Worm (Caenorhabditis elegans) whole organism, L1 larva: ENCODE data around the gene T07E3.4.
A peak's percentile ranks its signal among the peaks of the same experiment; 100 is the strongest.

Source experiments
- C04F5.9 ChIP-seq: sonication (generic microtip); optimal IDR thresholded peaks from 2 replicates; lab custom pipeline; 2016; ENCODE audit warnings: missing genetic modification characterization, missing compliant biosample characterization
- C16A3.4 ChIP-seq: fragments of 150-350 bp; optimal IDR thresholded peaks from 2 replicates; lab custom pipeline; 2014; ENCODE audit warnings: missing biosample characterization, missing genetic modification characterization
- F16B12.6 ChIP-seq: fragments of 150-350 bp; optimal IDR thresholded peaks from 2 replicates; lab custom pipeline; 2014; ENCODE audit warnings: missing biosample characterization, missing genetic modification characterization
- Y116A8C.19 ChIP-seq: sonication (generic microtip); optimal IDR thresholded peaks from 2 replicates; lab custom pipeline; 2016; ENCODE audit warnings: missing compliant biosample characterization, missing genetic modification characterization, borderline replicate concordance
- aha-1 ChIP-seq: fragments of 150-350 bp; optimal IDR thresholded peaks from 2 replicates; lab custom pipeline; 2014; ENCODE audit warnings: missing biosample characterization, missing genetic modification characterization
- alr-1 ChIP-seq: fragments of 200-800 bp; sonication (Bioruptor generic); optimal IDR thresholded peaks from 2 replicates; lab custom pipeline; 2018; ENCODE audit warnings: borderline replicate concordance, mild to moderate bottlenecking, missing genetic modification characterization, missing compliant biosample characterization
- aly-2 ChIP-seq: fragments of 150-350 bp; optimal IDR thresholded peaks from 2 replicates; lab custom pipeline; 2014; ENCODE audit warnings: missing biosample characterization, missing genetic modification characterization
- blmp-1 ChIP-seq: fragments of 150-350 bp; optimal IDR thresholded peaks from 2 replicates; lab custom pipeline; 2014; ENCODE audit warnings: missing biosample characterization, missing genetic modification characterization
- ceh-63 ChIP-seq: fragments of 200-800 bp; sonication (Bioruptor generic); optimal IDR thresholded peaks from 2 replicates; lab custom pipeline; 2018; ENCODE audit warnings: mild to moderate bottlenecking, missing genetic modification characterization, missing compliant biosample characterization
- ceh-88 ChIP-seq: fragments of 200-800 bp; sonication (Bioruptor generic); IDR thresholded peaks from 2 replicates; pipeline ENCODE4 v1.3.6; 2022; ENCODE audit warnings: missing genetic modification characterization, missing compliant biosample characterization
- ces-1 ChIP-seq: fragments of 150-350 bp; optimal IDR thresholded peaks from 2 replicates; lab custom pipeline; 2014; ENCODE audit warnings: missing biosample characterization, missing genetic modification reagents, missing genetic modification characterization
- dpl-1 ChIP-seq, 3 experiments: fragments of 150-350 bp in 2 of 3; sonication (generic microtip) in 1 of 3; optimal IDR thresholded peaks; 2 replicates each; lab custom pipeline; 2014 to 2017; ENCODE audit warnings: missing biosample characterization in 3 of 3, missing genetic modification characterization in 3 of 3, missing genetic modification reagents in 3 of 3
- dsc-1 ChIP-seq: sonication (generic microtip); optimal IDR thresholded peaks from 2 replicates; lab custom pipeline; 2016; ENCODE audit warnings: mild to moderate bottlenecking, missing genetic modification characterization, missing compliant biosample characterization
- efl-3 ChIP-seq: fragments of 200-800 bp; sonication (Bioruptor generic); optimal IDR thresholded peaks from 2 replicates; lab custom pipeline; 2018; ENCODE audit warnings: mild to moderate bottlenecking, missing genetic modification characterization, missing compliant biosample characterization
- egl-13 ChIP-seq: sonication (generic microtip); optimal IDR thresholded peaks from 2 replicates; lab custom pipeline; 2016; ENCODE audit warnings: missing genotype, missing genetic modification reagents, missing genetic modification characterization, missing compliant biosample characterization
- egl-27 ChIP-seq, 2 experiments: fragments of 150-350 bp in 1 of 2; sonication (generic microtip); optimal IDR thresholded peaks; 3 replicates each; lab custom pipeline; 2017 to 2018; ENCODE audit warnings: missing biosample characterization in 2 of 2, missing genetic modification characterization in 2 of 2, missing genetic modification reagents in 2 of 2
- elt-2 ChIP-seq: sonication (generic microtip); optimal IDR thresholded peaks from 2 replicates; lab custom pipeline; 2016; ENCODE audit warnings: missing genetic modification characterization, mild to moderate bottlenecking, inconsistent platforms, missing compliant biosample characterization, missing genetic modification reagents
- ets-5 ChIP-seq: fragments of 200-800 bp; sonication (Bioruptor generic); IDR thresholded peaks from 2 replicates; pipeline ENCODE4 v1.3.6; 2022; ENCODE audit warnings: missing genetic modification characterization, missing compliant biosample characterization
- fkh-10 ChIP-seq: sonication (generic microtip); optimal IDR thresholded peaks from 2 replicates; lab custom pipeline; 2017; ENCODE audit warnings: missing biosample characterization, missing genetic modification reagents, missing genetic modification characterization
- fos-1 ChIP-seq: fragments of 150-350 bp; optimal IDR thresholded peaks from 2 replicates; lab custom pipeline; 2014; ENCODE audit warnings: missing biosample characterization, missing genetic modification characterization
- grh-1 ChIP-seq: fragments of 200-800 bp; sonication (Bioruptor generic); IDR thresholded peaks from 2 replicates; pipeline ENCODE4 v1.3.6; 2022; ENCODE audit warnings: missing genetic modification reagents, missing genetic modification characterization, missing compliant biosample characterization
- hlh-4 ChIP-seq: sonication (generic microtip); optimal IDR thresholded peaks from 2 replicates; lab custom pipeline; 2016; ENCODE audit warnings: mild to moderate bottlenecking, missing genetic modification characterization, missing compliant biosample characterization
- hpl-2 ChIP-seq: fragments of 150-350 bp; optimal IDR thresholded peaks from 2 replicates; lab custom pipeline; 2014; ENCODE audit warnings: missing biosample characterization, missing genetic modification reagents, missing genetic modification characterization
- irx-1 ChIP-seq: sonication (generic microtip); optimal IDR thresholded peaks from 2 replicates; lab custom pipeline; 2016; ENCODE audit warnings: missing genetic modification characterization, missing compliant biosample characterization
- isw-1 ChIP-seq: fragments of 200-800 bp; sonication (Bioruptor generic); IDR thresholded peaks from 2 replicates; pipeline ENCODE4 v1.3.6; 2022; ENCODE audit warnings: missing genetic modification characterization, missing compliant biosample characterization
- lin-14 ChIP-seq: fragments of 200-800 bp; sonication (Bioruptor generic); optimal IDR thresholded peaks from 2 replicates; lab custom pipeline; 2018; ENCODE audit warnings: mild to moderate bottlenecking, missing genetic modification characterization, moderate library complexity, missing compliant biosample characterization
- lin-15B ChIP-seq: fragments of 150-350 bp; sonication (generic microtip); optimal IDR thresholded peaks from 3 replicates; lab custom pipeline; 2014; ENCODE audit warnings: missing biosample characterization, missing genetic modification characterization
- lsy-2 ChIP-seq, 2 experiments: fragments of 150-350 bp; optimal IDR thresholded peaks; 2 replicates each; lab custom pipeline; 2014; ENCODE audit warnings: missing biosample characterization in 2 of 2, missing genetic modification characterization in 2 of 2
- mdl-1 ChIP-seq, 2 experiments: fragments of 150-350 bp; optimal IDR thresholded peaks; 2 replicates each; lab custom pipeline; 2014 to 2017; ENCODE audit warnings: missing biosample characterization in 2 of 2, missing genetic modification characterization in 2 of 2, inconsistent platforms in 1 of 2
- mef-2 ChIP-seq: fragments of 150-350 bp; optimal IDR thresholded peaks from 2 replicates; lab custom pipeline; 2014; ENCODE audit warnings: missing biosample characterization, missing genetic modification characterization
- mep-1 ChIP-seq: fragments of 150-350 bp; optimal IDR thresholded peaks from 2 replicates; lab custom pipeline; 2014; ENCODE audit warnings: missing biosample characterization, missing genetic modification characterization
- nhr-11 ChIP-seq: fragments of 150-350 bp; optimal IDR thresholded peaks from 2 replicates; lab custom pipeline; 2014; ENCODE audit warnings: missing biosample characterization, missing genetic modification characterization
- nhr-19 ChIP-seq: fragments of 200-800 bp; sonication (Bioruptor generic); conservative IDR thresholded peaks from 2 replicates; pipeline ENCODE4 v1.3.6; 2022; ENCODE audit warnings: missing genetic modification characterization, missing compliant biosample characterization
- nhr-20 ChIP-seq: sonication (generic microtip); optimal IDR thresholded peaks from 2 replicates; lab custom pipeline; 2016; ENCODE audit warnings: mild to moderate bottlenecking, missing genetic modification characterization, missing compliant biosample characterization
- nhr-237 ChIP-seq: fragments of 150-350 bp; optimal IDR thresholded peaks from 2 replicates; lab custom pipeline; 2014; ENCODE audit warnings: missing biosample characterization, missing genetic modification characterization
- nhr-28 ChIP-seq: fragments of 150-350 bp; optimal IDR thresholded peaks from 2 replicates; lab custom pipeline; 2014; ENCODE audit warnings: missing biosample characterization, missing genetic modification characterization
- nhr-76 ChIP-seq: sonication (generic microtip); optimal IDR thresholded peaks from 2 replicates; lab custom pipeline; 2017; ENCODE audit warnings: missing biosample characterization, missing genetic modification characterization
- nhr-77 ChIP-seq: fragments of 150-350 bp; optimal IDR thresholded peaks from 2 replicates; lab custom pipeline; 2014; ENCODE audit warnings: missing biosample characterization, missing genetic modification characterization
- nhr-85 ChIP-seq: sonication (generic microtip); peaks from one replicate; lab custom pipeline; 2016; ENCODE audit warnings: missing genetic modification characterization, inconsistent platforms, missing compliant biosample characterization
- pag-3 ChIP-seq: sonication (generic microtip); optimal IDR thresholded peaks from 2 replicates; lab custom pipeline; 2017; ENCODE audit warnings: missing genetic modification characterization, mild to moderate bottlenecking, missing compliant biosample characterization, antibody characterized with exemption, borderline replicate concordance; ENCODE audit not compliant: insufficient read depth
- pax-3 ChIP-seq: fragments of 200-800 bp; sonication (Bioruptor generic); optimal IDR thresholded peaks from 2 replicates; lab custom pipeline; 2018; ENCODE audit warnings: mild to moderate bottlenecking, missing genetic modification characterization, moderate library complexity, missing compliant biosample characterization
- rnt-1 ChIP-seq: sonication (generic microtip); optimal IDR thresholded peaks from 2 replicates; lab custom pipeline; 2016; ENCODE audit warnings: mild to moderate bottlenecking, missing genetic modification characterization, moderate library complexity, missing compliant biosample characterization
- skn-1 ChIP-seq: fragments of 150-350 bp; optimal IDR thresholded peaks from 2 replicates; lab custom pipeline; 2014; ENCODE audit warnings: missing biosample characterization, missing genetic modification characterization
- snpc-4 ChIP-seq: fragments of 150-350 bp; optimal IDR thresholded peaks from 2 replicates; lab custom pipeline; 2014; ENCODE audit warnings: missing biosample characterization, missing genetic modification characterization
- snu-23 ChIP-seq: sonication (generic microtip); optimal IDR thresholded peaks from 2 replicates; lab custom pipeline; 2016; ENCODE audit warnings: missing genetic modification characterization, missing compliant biosample characterization
- sptf-1 ChIP-seq: fragments of 150-350 bp; optimal IDR thresholded peaks from 2 replicates; lab custom pipeline; 2014; ENCODE audit warnings: missing biosample characterization, missing genetic modification characterization
- tlp-1 ChIP-seq: fragments of 150-350 bp; optimal IDR thresholded peaks from 2 replicates; lab custom pipeline; 2014; ENCODE audit warnings: missing biosample characterization, missing genetic modification characterization
- unc-130 ChIP-seq: fragments of 150-350 bp; optimal IDR thresholded peaks from 2 replicates; lab custom pipeline; 2017; ENCODE audit warnings: missing biosample characterization, missing genetic modification characterization, inconsistent platforms
- unc-30 ChIP-seq: sonication (generic microtip); optimal IDR thresholded peaks from 2 replicates; lab custom pipeline; 2017; ENCODE audit warnings: missing biosample characterization, missing genetic modification characterization
- unc-62 ChIP-seq: fragments of 150-350 bp; optimal IDR thresholded peaks from 2 replicates; lab custom pipeline; 2014; ENCODE audit warnings: missing biosample characterization, missing genetic modification reagents, missing genetic modification characterization
- unc-86 ChIP-seq: sonication (generic microtip); optimal IDR thresholded peaks from 2 replicates; lab custom pipeline; 2016; ENCODE audit warnings: missing genetic modification characterization, missing compliant biosample characterization
- vab-15 ChIP-seq: sonication (generic microtip); optimal IDR thresholded peaks from 2 replicates; lab custom pipeline; 2017; ENCODE audit warnings: missing genotype, mild to moderate bottlenecking, missing genetic modification characterization, missing compliant biosample characterization
- zip-4 ChIP-seq: fragments of 200-800 bp; sonication (Bioruptor generic); optimal IDR thresholded peaks from 2 replicates; lab custom pipeline; 2018; ENCODE audit warnings: mild to moderate bottlenecking, missing genetic modification characterization, moderate library complexity, missing compliant biosample characterization
- ztf-4 ChIP-seq: fragments of 150-350 bp; optimal IDR thresholded peaks from 2 replicates; lab custom pipeline; 2014; ENCODE audit warnings: missing biosample characterization, missing genetic modification characterization

Gene T07E3.4

ce11 chrIII:6897587-6898064 lies at the start of gene T07E3.4:
Gene T07E3.4, plus strand, starts transcription at chrIII:6898014.
- TF ChIP-seq blmp-1 (tag; lab: Kevin White, UChicago) (peak; percentile 82), dsc-1 (tag; lab: Kevin White, UChicago) (peak; percentile 64), unc-30 (no peak), mef-2 (tag; lab: Kevin White, UChicago) (peak; percentile 59), elt-2 (tag; lab: Kevin White, UChicago) (peak; percentile 30), grh-1 (GFP tag; lab: Robert Waterston, UW) (peak; percentile 83), irx-1 (peak; percentile 61), ets-5 (no peak), hpl-2 (no peak), ztf-4 (peak; percentile 85), mdl-1 (tag; optimal IDR thresholded peaks at IDR 0.05; lab: Kevin White, UChicago) (peak in 1 of 2 experiments; percentile 84), F16B12.6 (peak; percentile 33), lin-15B (tag; lab: Kevin White, UChicago) (no peak), unc-62 (GFP tag; lab: Kevin White, UChicago) (no peak), snu-23 (GFP tag; lab: Kevin White, UChicago) (peak; percentile 96), rnt-1 (peak; percentile 91), C16A3.4 (tag; lab: Kevin White, UChicago) (peak; percentile 34), vab-15 (tag; lab: Kevin White, UChicago) (no peak), pax-3 (tag; lab: Kevin White, UChicago) (no peak), efl-3 (no peak), unc-86 (tag; lab: Kevin White, UChicago) (no peak), fos-1 (tag; lab: Kevin White, UChicago) (peak; percentile 48), snpc-4 (tag; lab: Kevin White, UChicago) (peak; percentile 23), skn-1 (tag; lab: Kevin White, UChicago) (no peak), ces-1 (GFP tag; lab: Kevin White, UChicago) (no peak), mep-1 (tag; lab: Kevin White, UChicago) (peak; percentile 90), nhr-28 (tag; lab: Kevin White, UChicago) (no peak), egl-27 (tag; optimal IDR thresholded peaks at IDR 0.05; lab: Kevin White, UChicago) (peak; percentile 10 to 55), aly-2 (no peak), nhr-237 (tag; lab: Kevin White, UChicago) (no peak), nhr-85 (tag; lab: Kevin White, UChicago) (peak; percentile 99), aha-1 (tag; lab: Kevin White, UChicago) (no peak), ceh-63 (no peak), nhr-11 (tag; lab: Kevin White, UChicago) (peak; percentile 68), nhr-76 (tag; lab: Kevin White, UChicago) (no peak), isw-1 (GFP tag; lab: Robert Waterston, UW) (no peak), Y116A8C.19 (tag; lab: Kevin White, UChicago) (no peak), sptf-1 (tag; lab: Kevin White, UChicago) (no peak), unc-130 (tag; lab: Kevin White, UChicago) (peak; percentile 95), egl-13 (tag; lab: Kevin White, UChicago) (no peak), zip-4 (GFP tag; lab: Kevin White, UChicago) (no peak), nhr-19 (GFP tag; lab: Robert Waterston, UW) (peak; percentile 94), pag-3 (no peak), ceh-88 (GFP tag; lab: Robert Waterston, UW) (no peak), hlh-4 (tag; lab: Kevin White, UChicago) (no peak), dpl-1 (GFP tag; optimal IDR thresholded peaks at IDR 0.05; lab: Kevin White, UChicago) (peak; percentile 47 to 60 (median 59)), fkh-10 (GFP tag; lab: Kevin White, UChicago) (no peak), C04F5.9 (tag; lab: Kevin White, UChicago) (peak; percentile 69), nhr-77 (peak; percentile 43), alr-1 (tag; lab: Kevin White, UChicago) (no peak), tlp-1 (tag; lab: Kevin White, UChicago) (no peak), lin-14 (GFP tag; lab: Kevin White, UChicago) (peak; percentile 95), lsy-2 (tag; optimal IDR thresholded peaks at IDR 0.05; lab: Kevin White, UChicago) (peak; percentile 82 to 88), nhr-20 (peak; percentile 96)
